Worm (Caenorhabditis elegans) whole organism, young adult: ENCODE data around the gene prde-1.

Experiments used
- B0019.2 ChIP-seq: fragments of 200-800 bp; sonication (Bioruptor generic); conservative IDR thresholded peaks from 2 replicates; pipeline ENCODE4 v1.3.6; 2022; ENCODE audit warnings: missing genetic modification reagents, missing genetic modification characterization, missing compliant biosample characterization
- F23B12.7 ChIP-seq: sonication (generic microtip); optimal IDR thresholded peaks from 2 replicates; lab custom pipeline; 2017; ENCODE audit warnings: missing genetic modification characterization, mild to moderate bottlenecking, missing compliant biosample characterization, antibody characterized with exemption, moderate library complexity; ENCODE audit not compliant: insufficient read depth
- F33H1.4 ChIP-seq: fragments of 200-800 bp; sonication (Bioruptor generic); IDR thresholded peaks from 2 replicates; pipeline ENCODE4 v1.3.6; 2022; ENCODE audit warnings: missing genetic modification reagents, missing genetic modification characterization, missing compliant biosample characterization
- T26A5.8 ChIP-seq: sonication (generic microtip); optimal IDR thresholded peaks from 2 replicates; lab custom pipeline; 2016; ENCODE audit warnings: missing genetic modification characterization, missing compliant biosample characterization
- ama-1 ChIP-seq, 3 experiments: fragments of 150-350 bp in 1 of 3; sonication (generic microtip) in 2 of 3; optimal IDR thresholded peaks; 2 replicates each; lab custom pipeline; 2014 to 2018; ENCODE audit warnings: missing biosample characterization in 2 of 3, missing genetic modification characterization in 2 of 3, missing genetic modification reagents in 2 of 3
- aptf-3 ChIP-seq: fragments of 200-800 bp; sonication (Bioruptor generic); IDR thresholded peaks from 2 replicates; pipeline ENCODE4 v1.3.6; 2022; ENCODE audit warnings: missing genetic modification characterization, missing compliant biosample characterization
- chd-7 ChIP-seq: sonication (generic microtip); optimal IDR thresholded peaks from 2 replicates; lab custom pipeline; 2016; ENCODE audit warnings: mild to moderate bottlenecking, missing genetic modification characterization, moderate library complexity, missing compliant biosample characterization
- lag-1 ChIP-seq: fragments of 200-800 bp; sonication (Bioruptor generic); IDR thresholded peaks from 2 replicates; pipeline ENCODE4 v1.3.6; 2022; ENCODE audit warnings: missing genetic modification reagents, missing genetic modification characterization, missing compliant biosample characterization
- lin-26 ChIP-seq: fragments of 200-800 bp; sonication (Bioruptor generic); IDR thresholded peaks from 2 replicates; pipeline ENCODE4 v1.3.6; 2022; ENCODE audit warnings: missing genetic modification reagents, missing genetic modification characterization, missing compliant biosample characterization
- lin-54 ChIP-seq: fragments of 200-800 bp; sonication (Bioruptor generic); optimal IDR thresholded peaks from 2 replicates; lab custom pipeline; 2018; ENCODE audit warnings: mild to moderate bottlenecking, missing genetic modification characterization, missing compliant biosample characterization
- lir-1 ChIP-seq: fragments of 200-800 bp; sonication (Bioruptor generic); conservative IDR thresholded peaks from 2 replicates; pipeline ENCODE4 v1.3.6; 2022; ENCODE audit warnings: missing genetic modification reagents, missing genetic modification characterization, missing compliant biosample characterization
- snpc-1.3 ChIP-seq: sonication (generic microtip); optimal IDR thresholded peaks from 2 replicates; lab custom pipeline; 2017; ENCODE audit warnings: missing genetic modification characterization, mild to moderate bottlenecking, missing compliant biosample characterization, antibody characterized with exemption, moderate library complexity, missing genotype, missing genetic modification reagents; ENCODE audit not compliant: insufficient read depth
- xnd-1 ChIP-seq: sonication (generic microtip); optimal IDR thresholded peaks from 2 replicates; lab custom pipeline; 2016; ENCODE audit warnings: missing genotype, missing genetic modification reagents, missing genetic modification characterization, missing compliant biosample characterization

- TF ChIP-seq T26A5.8, result no peak
- TF ChIP-seq F33H1.4 (GFP tag; lab: Robert Waterston, UW), result no peak
- no peak for TF ChIP-seq snpc-1.3 (tag; lab: Kevin White, UChicago)
- no peak for TF ChIP-seq xnd-1 (tag; lab: Kevin White, UChicago)
- no peak for TF ChIP-seq lin-54 (GFP tag; lab: Kevin White, UChicago)
- TF ChIP-seq lir-1, result no peak
- no peak for TF ChIP-seq aptf-3
- no peak for TF ChIP-seq lag-1 (GFP tag; lab: Robert Waterston, UW)
- no peak for TF ChIP-seq ama-1 (optimal IDR thresholded peaks at IDR 0.05; lab: Kevin White, UChicago)
- no peak for TF ChIP-seq ama-1 (GFP tag; optimal IDR thresholded peaks at IDR 0.05; lab: Kevin White, UChicago)
- TF ChIP-seq chd-7, result no peak
- TF ChIP-seq F23B12.7, result no peak
- no peak for TF ChIP-seq lin-26 (GFP tag; lab: Robert Waterston, UW)
- TF ChIP-seq B0019.2 (GFP tag; lab: Robert Waterston, UW), result no peak
These were observed 25.4 kb downstream of the prde-1 start for ce11 chrV:15563477-15563876.
